Worm (Caenorhabditis elegans) whole organism, L1 larva: ENCODE data around the gene ceh-14.

Experiments used
- aly-2 ChIP-seq: fragments of 150-350 bp; optimal IDR thresholded peaks from 2 replicates; lab custom pipeline; 2014; ENCODE audit warnings: missing biosample characterization, missing genetic modification characterization
- dsc-1 ChIP-seq: sonication (generic microtip); optimal IDR thresholded peaks from 2 replicates; lab custom pipeline; 2016; ENCODE audit warnings: mild to moderate bottlenecking, missing genetic modification characterization, missing compliant biosample characterization
- egl-27 ChIP-seq, 2 experiments: fragments of 150-350 bp in 1 of 2; sonication (generic microtip); optimal IDR thresholded peaks; 3 replicates each; lab custom pipeline; 2017 to 2018; ENCODE audit warnings: missing biosample characterization in 2 of 2, missing genetic modification characterization in 2 of 2, missing genetic modification reagents in 2 of 2
- elt-3 ChIP-seq, 6 experiments: fragments of 150-350 bp in 1 of 6; sonication (generic microtip); optimal IDR thresholded peaks; 2 replicates each; lab custom pipeline; 2017 to 2018; ENCODE audit warnings: missing biosample characterization in 6 of 6, missing genetic modification characterization in 6 of 6, inconsistent platforms in 1 of 6
- fkh-8 ChIP-seq: sonication (generic microtip); optimal IDR thresholded peaks from 2 replicates; lab custom pipeline; 2016; ENCODE audit warnings: mild to moderate bottlenecking, missing genetic modification characterization, missing compliant biosample characterization
- lin-14 ChIP-seq: fragments of 200-800 bp; sonication (Bioruptor generic); optimal IDR thresholded peaks from 2 replicates; lab custom pipeline; 2018; ENCODE audit warnings: mild to moderate bottlenecking, missing genetic modification characterization, moderate library complexity, missing compliant biosample characterization
- lsy-2 ChIP-seq, 2 experiments: fragments of 150-350 bp; optimal IDR thresholded peaks; 2 replicates each; lab custom pipeline; 2014; ENCODE audit warnings: missing biosample characterization in 2 of 2, missing genetic modification characterization in 2 of 2
- nhr-11 ChIP-seq: fragments of 150-350 bp; optimal IDR thresholded peaks from 2 replicates; lab custom pipeline; 2014; ENCODE audit warnings: missing biosample characterization, missing genetic modification characterization
- nhr-84 ChIP-seq: sonication (generic microtip); optimal IDR thresholded peaks from 2 replicates; lab custom pipeline; 2017; ENCODE audit warnings: missing biosample characterization, missing genetic modification characterization
- snu-23 ChIP-seq: sonication (generic microtip); optimal IDR thresholded peaks from 2 replicates; lab custom pipeline; 2016; ENCODE audit warnings: missing genetic modification characterization, missing compliant biosample characterization
- tbx-2 ChIP-seq: sonication (generic microtip); optimal IDR thresholded peaks from 2 replicates; lab custom pipeline; 2016; ENCODE audit warnings: missing genetic modification characterization, missing compliant biosample characterization
- unc-86 ChIP-seq: sonication (generic microtip); optimal IDR thresholded peaks from 2 replicates; lab custom pipeline; 2016; ENCODE audit warnings: missing genetic modification characterization, missing compliant biosample characterization
- xbp-1 ChIP-seq: sonication (generic microtip); optimal IDR thresholded peaks from 2 replicates; lab custom pipeline; 2016; ENCODE audit warnings: missing genetic modification characterization, missing compliant biosample characterization
- zip-4 ChIP-seq: fragments of 200-800 bp; sonication (Bioruptor generic); optimal IDR thresholded peaks from 2 replicates; lab custom pipeline; 2018; ENCODE audit warnings: mild to moderate bottlenecking, missing genetic modification characterization, moderate library complexity, missing compliant biosample characterization

ceh-14 gene

DNA sequence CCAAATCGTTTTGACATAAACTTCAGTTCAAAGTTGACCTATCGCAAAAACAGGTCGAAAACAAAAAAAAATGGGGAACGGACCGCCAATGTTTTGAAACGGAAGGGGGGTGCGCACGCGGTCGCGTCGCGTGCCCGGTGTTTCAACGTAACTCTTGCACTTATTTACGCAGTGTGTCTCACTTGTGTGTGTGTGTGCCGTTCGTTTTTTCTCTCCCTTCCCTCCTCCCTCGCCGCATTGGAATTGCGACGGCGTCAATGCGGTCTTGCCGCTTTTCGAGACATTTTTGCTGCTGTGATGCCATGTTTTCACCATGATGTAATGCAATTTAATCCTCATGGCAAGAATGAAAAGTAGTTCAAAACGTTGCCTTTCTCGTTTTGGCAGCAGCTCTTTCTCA lies 54.1 kb downstream of the ceh-14 start (continued):
- TF ChIP-seq nhr-84: no peak
- TF ChIP-seq unc-86 (tag; lab: Kevin White, UChicago): no peak
- TF ChIP-seq fkh-8 (tag; lab: Kevin White, UChicago): peak; percentile 14
- no peak for TF ChIP-seq elt-3 (tag; optimal IDR thresholded peaks at IDR 0.05; lab: Kevin White, UChicago)
- no peak for TF ChIP-seq aly-2 (tag; lab: Kevin White, UChicago)
- no peak for TF ChIP-seq nhr-11 (tag; lab: Kevin White, UChicago)
- peak in 1 of 2 experiments; percentile 15 for TF ChIP-seq lsy-2 (tag; optimal IDR thresholded peaks at IDR 0.05; lab: Kevin White, UChicago)
- TF ChIP-seq zip-4 (GFP tag; lab: Kevin White, UChicago): no peak
- TF ChIP-seq xbp-1 (tag; lab: Kevin White, UChicago): peak; percentile 21
- TF ChIP-seq tbx-2 (tag; lab: Kevin White, UChicago): no peak
- peak; percentile 8 for TF ChIP-seq snu-23 (GFP tag; lab: Kevin White, UChicago)
- no peak for TF ChIP-seq egl-27 (tag; optimal IDR thresholded peaks at IDR 0.05; lab: Kevin White, UChicago)
- no peak for TF ChIP-seq dsc-1
- TF ChIP-seq lin-14 (GFP tag; lab: Kevin White, UChicago): peak; percentile 89
